Fruit fly (Drosophila melanogaster) whole organism, embryonic: Measurements from ENCODE around the gene CG2854.
A peak's percentile ranks its signal among the peaks of the same experiment; 100 is the strongest.

Experiments
- ATbp ChIP-seq: fragments of 200-800 bp; sonication (Bioruptor generic); optimal IDR thresholded peaks from 2 replicates; lab custom pipeline; 2017; ENCODE audit warnings: missing biosample characterization, mild to moderate bottlenecking, missing genetic modification characterization, missing genetic modification reagents
- Atf-2 ChIP-seq: fragments of 200-800 bp; sonication (Bioruptor generic); optimal IDR thresholded peaks from 2 replicates; lab custom pipeline; 2016; ENCODE audit warnings: missing biosample characterization, missing genetic modification characterization
- B-H2 ChIP-seq: fragments of 200-800 bp; sonication (Bioruptor generic); optimal IDR thresholded peaks from 2 replicates; lab custom pipeline; 2018; ENCODE audit warnings: missing biosample characterization, mild to moderate bottlenecking, missing genetic modification characterization
- CG10543 ChIP-seq: fragments of 200-800 bp; sonication (Bioruptor generic); optimal IDR thresholded peaks from 3 replicates; lab custom pipeline; 2017; ENCODE audit warnings: missing biosample characterization, mild to moderate bottlenecking, missing genetic modification characterization, moderate library complexity
- CG11093 ChIP-seq: fragments of 200-800 bp; sonication (Bioruptor generic); IDR thresholded peaks from 3 replicates; pipeline ENCODE4 v1.3.6; 2022; ENCODE audit warnings: missing biosample characterization, missing genetic modification characterization
- CG12659 ChIP-seq: fragments of 200-800 bp; sonication (Bioruptor generic); optimal IDR thresholded peaks from 3 replicates; lab custom pipeline; 2017; ENCODE audit warnings: mild to moderate bottlenecking, missing biosample characterization, missing genetic modification reagents, missing genetic modification characterization
- CG14860 ChIP-seq: fragments of 200-800 bp; sonication (Bioruptor generic); IDR thresholded peaks from 3 replicates; pipeline ENCODE4 v1.3.6; 2022; ENCODE audit warnings: missing biosample characterization, missing genetic modification characterization; ENCODE audit not compliant: partially characterized antibody
- CG15011 ChIP-seq: fragments of 200-800 bp; sonication (Bioruptor generic); optimal IDR thresholded peaks from 3 replicates; lab custom pipeline; 2018; ENCODE audit warnings: missing biosample characterization, mild to moderate bottlenecking, missing genetic modification characterization
- CG15601 ChIP-seq: fragments of 200-800 bp; sonication (Bioruptor generic); optimal IDR thresholded peaks from 3 replicates; lab custom pipeline; 2019; ENCODE audit warnings: missing biosample characterization, mild to moderate bottlenecking, missing genetic modification characterization, moderate library complexity
- CG18619 ChIP-seq: fragments of 200-800 bp; sonication (Bioruptor generic); optimal IDR thresholded peaks from 3 replicates; lab custom pipeline; 2017; ENCODE audit warnings: missing biosample characterization, mild to moderate bottlenecking, missing genetic modification characterization
- CG34224 ChIP-seq: fragments of 200-800 bp; sonication (Bioruptor generic); IDR thresholded peaks from 3 replicates; pipeline ENCODE4 v1.3.6; 2022; ENCODE audit warnings: missing biosample characterization, missing genetic modification characterization; ENCODE audit not compliant: partially characterized antibody
- CG4617 ChIP-seq: fragments of 200-800 bp; sonication (Bioruptor generic); optimal IDR thresholded peaks from 3 replicates; lab custom pipeline; 2016; ENCODE audit warnings: missing biosample characterization, missing genetic modification characterization, borderline replicate concordance
- CG4820 ChIP-seq: fragments of 200-800 bp; sonication (Bioruptor generic); optimal IDR thresholded peaks from 3 replicates; lab custom pipeline; 2016; ENCODE audit warnings: missing biosample characterization, missing genetic modification characterization
- CG6272 ChIP-seq: fragments of 200-800 bp; sonication (Bioruptor generic); IDR thresholded peaks from 2 replicates; pipeline ENCODE4 v1.3.6; 2022; ENCODE audit warnings: missing biosample characterization, missing genetic modification characterization
- CG6683 ChIP-seq: fragments of 200-800 bp; sonication (Bioruptor generic); optimal IDR thresholded peaks from 2 replicates; lab custom pipeline; 2017; ENCODE audit warnings: missing biosample characterization, mild to moderate bottlenecking, missing genetic modification characterization, missing genetic modification reagents
- CG6765 ChIP-seq: fragments of 200-800 bp; sonication (Bioruptor generic); optimal IDR thresholded peaks from 3 replicates; lab custom pipeline; 2017; ENCODE audit warnings: missing biosample characterization, mild to moderate bottlenecking, missing genetic modification characterization
- CG7745 ChIP-seq: fragments of 200-800 bp; sonication (Bioruptor generic); optimal IDR thresholded peaks from 2 replicates; lab custom pipeline; 2018; ENCODE audit warnings: missing biosample characterization, mild to moderate bottlenecking, missing genetic modification characterization, moderate library complexity
- CG8359 ChIP-seq: fragments of 200-800 bp; sonication (Bioruptor generic); optimal IDR thresholded peaks from 2 replicates; lab custom pipeline; 2017; ENCODE audit warnings: missing biosample characterization, mild to moderate bottlenecking, missing genetic modification characterization, borderline replicate concordance
- CG9215 ChIP-seq: fragments of 200-800 bp; sonication (Bioruptor generic); IDR thresholded peaks from 2 replicates; pipeline ENCODE4 v1.3.6; 2022; ENCODE audit warnings: missing biosample characterization, missing genetic modification characterization
- CG9609 ChIP-seq: fragments of 200-800 bp; sonication (Bioruptor generic); optimal IDR thresholded peaks from 3 replicates; lab custom pipeline; 2016; ENCODE audit warnings: missing biosample characterization, missing genetic modification characterization
- D19A ChIP-seq: fragments of 200-800 bp; optimal IDR thresholded peaks from 3 replicates; lab custom pipeline; 2019; ENCODE audit warnings: missing biosample characterization, mild to moderate bottlenecking, missing genetic modification characterization, moderate library complexity
- H2.0 ChIP-seq: fragments of 200-800 bp; sonication (Bioruptor generic); IDR thresholded peaks from 2 replicates; pipeline ENCODE4 v1.3.6; 2022; ENCODE audit warnings: missing biosample characterization, missing genetic modification characterization
- HLHmδ ChIP-seq: fragments of 200-800 bp; sonication (Bioruptor generic); optimal IDR thresholded peaks from 2 replicates; lab custom pipeline; 2018; ENCODE audit warnings: missing biosample characterization, mild to moderate bottlenecking, missing genetic modification characterization, moderate library complexity
- Hr39 ChIP-seq: fragments of >200 bp; optimal IDR thresholded peaks from 2 replicates; lab custom pipeline; 2017
- Med ChIP-seq: fragments of 200-800 bp; sonication (Bioruptor generic); peaks from one replicate; lab custom pipeline; 2016; ENCODE audit warnings: missing biosample characterization, missing genetic modification characterization, mild to moderate bottlenecking, inconsistent platforms, moderate library complexity
- Neu2 ChIP-seq: fragments of 200-800 bp; sonication (Bioruptor generic); optimal IDR thresholded peaks from 3 replicates; lab custom pipeline; 2016; ENCODE audit warnings: missing biosample characterization, missing genetic modification characterization, borderline replicate concordance
- PHDP ChIP-seq: fragments of 200-800 bp; sonication (Bioruptor generic); optimal IDR thresholded peaks from 3 replicates; lab custom pipeline; 2018; ENCODE audit warnings: missing biosample characterization, mild to moderate bottlenecking, missing genetic modification characterization, moderate library complexity
- Pdp1 ChIP-seq, 2 experiments: fragments of 200-800 bp; sonication (Bioruptor generic); optimal IDR thresholded peaks; 3 replicates each; lab custom pipeline; 2016; ENCODE audit warnings: missing biosample characterization in 2 of 2, missing genetic modification characterization in 2 of 2, mild to moderate bottlenecking in 1 of 2, moderate library complexity in 1 of 2
- Side ChIP-seq: fragments of 200-800 bp; sonication (Bioruptor generic); optimal IDR thresholded peaks from 2 replicates; lab custom pipeline; 2016; ENCODE audit warnings: missing biosample characterization, missing genetic modification characterization
- YL-1 ChIP-seq: fragments of 200-800 bp; sonication (Bioruptor generic); optimal IDR thresholded peaks from 3 replicates; lab custom pipeline; 2017; ENCODE audit warnings: missing biosample characterization, mild to moderate bottlenecking, missing genetic modification characterization
- cwo ChIP-seq: fragments of 200-800 bp; sonication (Bioruptor generic); optimal IDR thresholded peaks from 3 replicates; lab custom pipeline; 2017; ENCODE audit warnings: missing biosample characterization, missing genetic modification characterization, mild to moderate bottlenecking, moderate library complexity, missing genetic modification reagents
- danr ChIP-seq: fragments of 200-800 bp; sonication (Bioruptor generic); IDR thresholded peaks from 2 replicates; pipeline ENCODE4 v1.3.6; 2022; ENCODE audit warnings: missing biosample characterization, missing genetic modification characterization
- dmrt11E ChIP-seq: fragments of 200-800 bp; sonication (Bioruptor generic); optimal IDR thresholded peaks from 3 replicates; lab custom pipeline; 2018; ENCODE audit warnings: missing biosample characterization, mild to moderate bottlenecking, missing genetic modification characterization, moderate library complexity
- dmrt99B ChIP-seq: fragments of 200-800 bp; sonication (Bioruptor generic); optimal IDR thresholded peaks from 2 replicates; lab custom pipeline; 2018; ENCODE audit warnings: missing biosample characterization, mild to moderate bottlenecking, missing genetic modification characterization, moderate library complexity
- fd64A ChIP-seq: fragments of 200-800 bp; sonication (Bioruptor generic); optimal IDR thresholded peaks from 3 replicates; lab custom pipeline; 2018; ENCODE audit warnings: missing biosample characterization, mild to moderate bottlenecking, missing genetic modification characterization
- insv ChIP-seq, 2 experiments: fragments of 200-800 bp; sonication (Bioruptor generic); optimal IDR thresholded peaks; 3 replicates each; lab custom pipeline; 2016 to 2018; ENCODE audit warnings: missing biosample characterization in 2 of 2, missing genetic modification characterization in 2 of 2
- ken ChIP-seq: fragments of 200-800 bp; sonication (Bioruptor generic); IDR thresholded peaks from 3 replicates; pipeline ENCODE4 v1.3.6; 2022; ENCODE audit warnings: missing biosample characterization, missing genetic modification characterization
- knrl ChIP-seq: fragments of 200-800 bp; sonication (Bioruptor generic); IDR thresholded peaks from 3 replicates; pipeline ENCODE4 v1.3.6; 2022; ENCODE audit warnings: missing biosample characterization, missing genetic modification characterization; ENCODE audit not compliant: partially characterized antibody
- lola ChIP-seq, 3 experiments: fragments of >200 bp in 2 of 3; fragments of 200-800 bp in 1 of 3; sonication (Bioruptor generic) in 1 of 3; optimal IDR thresholded peaks; 2 replicates each; lab custom pipeline; 2017 to 2019; ENCODE audit warnings: missing biosample characterization in 3 of 3, missing genetic modification characterization in 3 of 3, mild to moderate bottlenecking in 1 of 3, moderate library complexity in 1 of 3
- nerfin-1 ChIP-seq: fragments of 200-800 bp; sonication (Bioruptor generic); optimal IDR thresholded peaks from 3 replicates; lab custom pipeline; 2019; ENCODE audit warnings: missing biosample characterization, mild to moderate bottlenecking, missing genetic modification characterization, moderate library complexity
- phol ChIP-seq: fragments of 200-800 bp; sonication (Bioruptor generic); optimal IDR thresholded peaks from 3 replicates; lab custom pipeline; 2018; ENCODE audit warnings: missing biosample characterization, mild to moderate bottlenecking, missing genetic modification characterization, moderate library complexity
- pnt ChIP-seq: fragments of 200-800 bp; sonication (Bioruptor generic); optimal IDR thresholded peaks from 3 replicates; lab custom pipeline; 2016; ENCODE audit warnings: missing biosample characterization, missing genetic modification characterization
- prd ChIP-seq, 3 experiments: fragments of >200 bp in 2 of 3; fragments of 200-800 bp in 1 of 3; sonication (Bioruptor generic) in 1 of 3; optimal IDR thresholded peaks in 2 of 3; IDR thresholded peaks in 1 of 3; 2 replicates in 2 of 3; 3 replicates in 1 of 3; pipeline versions ENCODE4 v1.3.6 to Lab custom; 2017 to 2022; ENCODE audit warnings: missing biosample characterization in 1 of 3, missing genetic modification characterization in 1 of 3
- ranshi ChIP-seq: fragments of 200-800 bp; sonication (Bioruptor generic); IDR thresholded peaks from 2 replicates; pipeline ENCODE4 v1.3.6; 2022; ENCODE audit warnings: missing biosample characterization, missing genetic modification characterization
- ro ChIP-seq: fragments of 200-800 bp; sonication (Bioruptor generic); IDR thresholded peaks from 2 replicates; pipeline ENCODE4 v1.3.6; 2022; ENCODE audit warnings: missing biosample characterization, missing genetic modification characterization
- sc ChIP-seq, 3 experiments: fragments of >200 bp in 2 of 3; fragments of 200-800 bp in 1 of 3; sonication (Bioruptor generic) in 1 of 3; optimal IDR thresholded peaks; 2 replicates in 2 of 3; 3 replicates in 1 of 3; lab custom pipeline; 2017; ENCODE audit warnings: mild to moderate bottlenecking in 1 of 3, missing biosample characterization in 1 of 3, missing genetic modification characterization in 1 of 3, missing genetic modification reagents in 1 of 3
- slbo ChIP-seq: fragments of 200-800 bp; sonication (Bioruptor generic); IDR thresholded peaks from 2 replicates; pipeline ENCODE4 v1.3.6; 2022; ENCODE audit warnings: missing biosample characterization, missing genetic modification characterization
- ssp ChIP-seq: fragments of 200-800 bp; sonication (Bioruptor generic); IDR thresholded peaks from 2 replicates; pipeline ENCODE4 v1.3.6; 2022; ENCODE audit warnings: missing biosample characterization, missing genetic modification characterization

Gene CG2854

DNA sequence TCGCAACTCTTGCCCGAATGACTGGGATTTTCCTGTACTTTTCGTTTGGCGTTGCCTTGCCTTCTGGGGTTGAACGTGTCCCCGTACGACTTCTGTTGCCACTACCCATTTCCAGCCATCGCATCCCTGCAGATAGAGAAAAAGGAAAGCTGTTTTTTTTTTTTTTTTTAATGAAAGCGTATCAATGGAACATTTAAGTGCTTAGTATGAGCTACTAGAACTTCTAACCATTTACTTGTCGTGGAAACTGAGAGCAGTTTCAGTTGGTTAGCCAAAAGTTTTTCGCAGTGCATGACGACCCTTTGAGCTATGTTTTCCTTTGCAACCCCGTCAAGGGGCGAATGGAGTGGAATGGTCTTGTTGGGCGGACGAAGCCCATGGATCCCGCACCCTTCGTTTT is 2.4 kb downstream of the CG2854 start (continued):
- TF ChIP-seq CG11093 (GFP tag; lab: Robert Waterston, UW): no peak
- TF ChIP-seq ken (GFP tag; lab: Robert Waterston, UW): peak; percentile 78; the same call in 2 of the 3 replicates
- no peak for TF ChIP-seq sc (optimal IDR thresholded peaks at IDR 0.05; lab: Kevin White, UChicago)
- TF ChIP-seq sc (GFP tag; optimal IDR thresholded peaks at IDR 0.05; lab: Kevin White, UChicago): peak; percentile 7
- peak; percentile 61; the same call in 1 of the 2 replicates for TF ChIP-seq ro (GFP tag; lab: Robert Waterston, UW)
- peak; percentile 50 for TF ChIP-seq CG4617 (GFP tag; lab: Kevin White, UChicago)
- no peak for TF ChIP-seq CG14860 (GFP tag; lab: Robert Waterston, UW)
- TF ChIP-seq cwo: peak; percentile 62
- peak; percentile 71 for TF ChIP-seq dmrt99B
- TF ChIP-seq CG9609 (GFP tag; lab: Kevin White, UChicago): peak; percentile 84
- peak; percentile 73 for TF ChIP-seq H2.0 (GFP tag; lab: Robert Waterston, UW)
- peak; percentile 82 for TF ChIP-seq slbo (GFP tag; lab: Robert Waterston, UW)
- TF ChIP-seq Hr39 (lab: Kevin White, UChicago): no peak
- TF ChIP-seq CG4820: peak; percentile 61
- peak; percentile 54 for TF ChIP-seq D19A
- TF ChIP-seq CG18619 (GFP tag; lab: Kevin White, UChicago): peak; percentile 67
- TF ChIP-seq CG12659: peak; percentile 68
- TF ChIP-seq B-H2 (GFP tag; lab: Kevin White, UChicago): no peak
- TF ChIP-seq knrl (GFP tag; lab: Robert Waterston, UW): no peak
- TF ChIP-seq CG6765 (GFP tag; lab: Kevin White, UChicago): no peak
- TF ChIP-seq YL-1: peak; percentile 23
- peak in 1 of 3 experiments; percentile 54 for TF ChIP-seq lola (GFP tag; optimal IDR thresholded peaks at IDR 0.05; lab: Kevin White, UChicago)
- TF ChIP-seq Atf-2: peak; percentile 63
- TF ChIP-seq HLHmδ (GFP tag; lab: Kevin White, UChicago): no peak
- no peak for TF ChIP-seq CG7745 (tag; lab: Kevin White, UChicago)
- no peak for TF ChIP-seq prd (optimal IDR thresholded peaks at IDR 0.05; lab: Kevin White, UChicago)
- peak; percentile 85 for TF ChIP-seq prd (GFP tag; IDR thresholded peaks at IDR 0.05; lab: Robert Waterston, UW)
- peak; percentile 58 for TF ChIP-seq CG15601 (tag; lab: Kevin White, UChicago)
- peak; percentile 76 for TF ChIP-seq dmrt11E (tag; lab: Kevin White, UChicago)
- TF ChIP-seq CG6683 (GFP tag; lab: Kevin White, UChicago): peak; percentile 17
- TF ChIP-seq fd64A (GFP tag; lab: Kevin White, UChicago): no peak
- peak; percentile 74 for TF ChIP-seq PHDP
- TF ChIP-seq ssp (GFP tag; lab: Robert Waterston, UW): peak; percentile 58
- TF ChIP-seq pnt: peak; percentile 73
- TF ChIP-seq ranshi (GFP tag; lab: Robert Waterston, UW): peak; percentile 61; the same call in 1 of the 2 replicates
- TF ChIP-seq CG10543 (GFP tag; lab: Kevin White, UChicago): peak; percentile 9
- TF ChIP-seq insv (GFP tag; optimal IDR thresholded peaks at IDR 0.05; lab: Kevin White, UChicago): no peak
- TF ChIP-seq CG8359 (GFP tag; lab: Kevin White, UChicago): no peak
- TF ChIP-seq Side (GFP tag; lab: Kevin White, UChicago): peak; percentile 77
- no peak for TF ChIP-seq danr (GFP tag; lab: Robert Waterston, UW)
- peak; percentile 58 for TF ChIP-seq CG6272 (GFP tag; lab: Robert Waterston, UW)
- TF ChIP-seq nerfin-1 (tag; lab: Kevin White, UChicago): no peak
- TF ChIP-seq phol: peak; percentile 36
- TF ChIP-seq Pdp1 (GFP tag; optimal IDR thresholded peaks at IDR 0.05; lab: Kevin White, UChicago): peak; percentile 69 to 82
- TF ChIP-seq CG9215 (GFP tag; lab: Robert Waterston, UW): peak; percentile 57
- TF ChIP-seq CG34224 (GFP tag; lab: Robert Waterston, UW): no peak
- peak; percentile 83 for TF ChIP-seq ATbp
- peak; percentile 89 for TF ChIP-seq Med (GFP tag; lab: Kevin White, UChicago)
- TF ChIP-seq CG15011 (GFP tag; lab: Kevin White, UChicago): peak; percentile 17
- no peak for TF ChIP-seq Neu2 (GFP tag; lab: Kevin White, UChicago)
